Worm (Caenorhabditis elegans) whole organism, L4/young adult: ENCODE measurements around the gene T23F4.2.

Experiments used
- W03F9.2 ChIP-seq: fragments of 150-350 bp; optimal IDR thresholded peaks from 2 replicates; lab custom pipeline; 2014; ENCODE audit warnings: missing biosample characterization, missing genetic modification characterization
- him-1 ChIP-seq: sonication (generic microtip); optimal IDR thresholded peaks from 2 replicates; lab custom pipeline; 2016; ENCODE audit warnings: missing genotype, missing genetic modification reagents, missing genetic modification characterization, missing compliant biosample characterization

- TF ChIP-seq him-1 (tag; lab: Kevin White, UChicago) (no peak), W03F9.2 (no peak)
Observed at ce11 chrII:1114133-1114532, 49.2 kb upstream of the T23F4.2 start, which contains the start of gene lips-12.
